Fruit fly (Drosophila melanogaster) whole organism, embryonic: ENCODE results near the gene Phyhd1.
A peak's percentile ranks its signal among the peaks of the same experiment; 100 is the strongest.

Source experiments
- C15 ChIP-seq: fragments of 200-800 bp; sonication (Bioruptor generic); IDR thresholded peaks from 3 replicates; pipeline ENCODE4 v1.3.6; 2022; ENCODE audit warnings: missing biosample characterization, missing genetic modification characterization
- CG10321 ChIP-seq: fragments of 200-800 bp; sonication (Bioruptor generic); IDR thresholded peaks from 2 replicates; pipeline ENCODE4 v1.3.6; 2022; ENCODE audit warnings: missing biosample characterization, missing genetic modification characterization
- CG10654 ChIP-seq: fragments of 200-800 bp; sonication (Bioruptor generic); optimal IDR thresholded peaks from 2 replicates; lab custom pipeline; 2016; ENCODE audit warnings: missing biosample characterization, missing genetic modification characterization
- CG11085 ChIP-seq: fragments of 200-800 bp; sonication (Bioruptor generic); IDR thresholded peaks from 2 replicates; pipeline ENCODE4 v1.3.6; 2022; ENCODE audit warnings: missing biosample characterization, missing genetic modification characterization
- CG11504 ChIP-seq: fragments of 200-800 bp; sonication (Bioruptor generic); optimal IDR thresholded peaks from 3 replicates; lab custom pipeline; 2019; ENCODE audit warnings: missing biosample characterization, mild to moderate bottlenecking, missing genetic modification characterization, moderate library complexity
- CG11723 ChIP-seq: fragments of 200-800 bp; sonication (Bioruptor generic); optimal IDR thresholded peaks from 2 replicates; lab custom pipeline; 2017; ENCODE audit warnings: missing biosample characterization, mild to moderate bottlenecking, missing genetic modification characterization
- CG12219 ChIP-seq: fragments of 200-800 bp; sonication (Bioruptor generic); optimal IDR thresholded peaks from 3 replicates; lab custom pipeline; 2018; ENCODE audit warnings: missing biosample characterization, mild to moderate bottlenecking, missing genetic modification characterization
- CG13123 ChIP-seq: fragments of 200-800 bp; sonication (Bioruptor generic); optimal IDR thresholded peaks from 2 replicates; lab custom pipeline; 2016; ENCODE audit warnings: missing biosample characterization, missing genetic modification characterization
- CG14667 ChIP-seq: fragments of 200-800 bp; sonication (Bioruptor generic); IDR thresholded peaks from 2 replicates; pipeline ENCODE4 v1.3.6; 2022; ENCODE audit warnings: missing biosample characterization, missing genetic modification characterization
- CG16863 ChIP-seq: fragments of 200-800 bp; sonication (Bioruptor generic); optimal IDR thresholded peaks from 3 replicates; lab custom pipeline; 2016; ENCODE audit warnings: missing biosample characterization, missing genetic modification characterization
- CG17568 ChIP-seq: fragments of 200-800 bp; sonication (Bioruptor generic); optimal IDR thresholded peaks from 2 replicates; lab custom pipeline; 2018; ENCODE audit warnings: missing biosample characterization, mild to moderate bottlenecking, missing genetic modification characterization, moderate library complexity
- CG17802 ChIP-seq: fragments of 200-800 bp; sonication (Bioruptor generic); optimal IDR thresholded peaks from 2 replicates; lab custom pipeline; 2018; ENCODE audit warnings: missing biosample characterization, mild to moderate bottlenecking, missing genetic modification characterization, moderate library complexity
- CG1832 ChIP-seq: fragments of 200-800 bp; sonication (Bioruptor generic); optimal IDR thresholded peaks from 2 replicates; lab custom pipeline; 2017; ENCODE audit warnings: missing biosample characterization, mild to moderate bottlenecking, missing genetic modification characterization, inconsistent platforms
- CG30403 ChIP-seq: fragments of 200-800 bp; sonication (Bioruptor generic); optimal IDR thresholded peaks from 3 replicates; lab custom pipeline; 2016; ENCODE audit warnings: missing biosample characterization, missing genetic modification characterization
- CG32532 ChIP-seq: fragments of 200-800 bp; sonication (Bioruptor generic); IDR thresholded peaks from 2 replicates; pipeline ENCODE4 v1.3.6; 2022; ENCODE audit warnings: missing biosample characterization, missing genetic modification characterization
- CG32767 ChIP-seq: fragments of 200-800 bp; sonication (Bioruptor generic); IDR thresholded peaks from 2 replicates; pipeline ENCODE4 v1.3.6; 2022; ENCODE audit warnings: missing biosample characterization, missing genetic modification characterization
- CG34422 ChIP-seq: fragments of 200-800 bp; sonication (Bioruptor generic); IDR thresholded peaks from 3 replicates; pipeline ENCODE4 v1.3.6; 2022; ENCODE audit warnings: missing biosample characterization, missing genetic modification characterization
- CG3838 ChIP-seq: fragments of 200-800 bp; sonication (Bioruptor generic); optimal IDR thresholded peaks from 3 replicates; lab custom pipeline; 2016; ENCODE audit warnings: missing biosample characterization, missing genetic modification characterization
- CG4360 ChIP-seq: fragments of 200-800 bp; sonication (Bioruptor generic); IDR thresholded peaks from 2 replicates; pipeline ENCODE4 v1.3.6; 2022; ENCODE audit warnings: missing biosample characterization, missing genetic modification characterization
- CG4707 ChIP-seq: fragments of 200-800 bp; sonication (Bioruptor generic); optimal IDR thresholded peaks from 2 replicates; lab custom pipeline; 2018; ENCODE audit warnings: missing biosample characterization, mild to moderate bottlenecking, missing genetic modification characterization, moderate library complexity
- CG7839 ChIP-seq: fragments of 200-800 bp; sonication (Bioruptor generic); optimal IDR thresholded peaks from 3 replicates; lab custom pipeline; 2018; ENCODE audit warnings: missing biosample characterization, mild to moderate bottlenecking, missing genetic modification characterization, moderate library complexity
- CG8359 ChIP-seq: fragments of 200-800 bp; sonication (Bioruptor generic); optimal IDR thresholded peaks from 2 replicates; lab custom pipeline; 2017; ENCODE audit warnings: missing biosample characterization, mild to moderate bottlenecking, missing genetic modification characterization, borderline replicate concordance
- Camta ChIP-seq: fragments of 200-800 bp; sonication (Bioruptor generic); optimal IDR thresholded peaks from 2 replicates; lab custom pipeline; 2016; ENCODE audit warnings: missing biosample characterization, missing genetic modification characterization
- Doc3 ChIP-seq: fragments of 200-800 bp; sonication (Bioruptor generic); IDR thresholded peaks from 3 replicates; pipeline ENCODE4 v1.3.6; 2022; ENCODE audit warnings: missing biosample characterization, missing genetic modification characterization; ENCODE audit not compliant: partially characterized antibody
- E2f2 ChIP-seq: fragments of 200-800 bp; sonication (Bioruptor generic); IDR thresholded peaks from 2 replicates; pipeline ENCODE4 v1.3.6; 2022; ENCODE audit warnings: missing biosample characterization, missing genetic modification characterization
- ERR ChIP-seq: fragments of 200-800 bp; sonication (Bioruptor generic); optimal IDR thresholded peaks from 2 replicates; lab custom pipeline; 2016; ENCODE audit warnings: missing biosample characterization, missing genetic modification characterization
- Elba2 ChIP-seq: fragments of 200-800 bp; sonication (Bioruptor generic); optimal IDR thresholded peaks from 3 replicates; lab custom pipeline; 2016; ENCODE audit warnings: missing biosample characterization, missing genetic modification characterization
- Gsc ChIP-seq: fragments of 200-800 bp; sonication (Bioruptor generic); IDR thresholded peaks from 2 replicates; pipeline ENCODE4 v1.3.6; 2022; ENCODE audit warnings: missing biosample characterization, missing genetic modification characterization
- HHEX ChIP-seq: fragments of 200-800 bp; sonication (Bioruptor generic); optimal IDR thresholded peaks from 3 replicates; lab custom pipeline; 2017; ENCODE audit warnings: missing biosample characterization, mild to moderate bottlenecking, missing genetic modification characterization, missing genetic modification reagents
- Optix ChIP-seq: fragments of 200-800 bp; sonication (Bioruptor generic); IDR thresholded peaks from 3 replicates; pipeline ENCODE4 v1.3.6; 2022; ENCODE audit warnings: missing biosample characterization, missing genetic modification characterization
- Sry-δ ChIP-seq: fragments of 200-800 bp; sonication (Bioruptor generic); optimal IDR thresholded peaks from 2 replicates; lab custom pipeline; 2016; ENCODE audit warnings: missing biosample characterization, missing genetic modification characterization
- br ChIP-seq: fragments of >200 bp; optimal IDR thresholded peaks from 2 replicates; lab custom pipeline; 2017
- cad ChIP-seq: fragments of >200 bp; optimal IDR thresholded peaks from 2 replicates; lab custom pipeline; 2017; ENCODE audit warnings: missing biosample characterization, missing genetic modification characterization
- chinmo ChIP-seq: fragments of 200-800 bp; sonication (Bioruptor generic); IDR thresholded peaks from 4 replicates; pipeline ENCODE4 v1.3.6; 2022; ENCODE audit warnings: missing biosample characterization, missing genetic modification characterization; ENCODE audit not compliant: partially characterized antibody
- crol ChIP-seq: fragments of 200-800 bp; sonication (Bioruptor generic); IDR thresholded peaks from 2 replicates; pipeline ENCODE4 v1.3.6; 2022; ENCODE audit warnings: missing biosample characterization, missing genetic modification characterization
- fd102C ChIP-seq: fragments of 200-800 bp; sonication (Bioruptor generic); optimal IDR thresholded peaks from 2 replicates; lab custom pipeline; 2018; ENCODE audit warnings: missing biosample characterization, mild to moderate bottlenecking, missing genetic modification characterization, moderate library complexity
- fru ChIP-seq: fragments of >200 bp; optimal IDR thresholded peaks from 2 replicates; lab custom pipeline; 2017
- h ChIP-seq: fragments of >200 bp; optimal IDR thresholded peaks from 2 replicates; lab custom pipeline; 2017
- insv ChIP-seq, 2 experiments: fragments of 200-800 bp; sonication (Bioruptor generic); optimal IDR thresholded peaks; 3 replicates each; lab custom pipeline; 2016 to 2018; ENCODE audit warnings: missing biosample characterization in 2 of 2, missing genetic modification characterization in 2 of 2
- inv ChIP-seq: fragments of 200-800 bp; sonication (Bioruptor generic); IDR thresholded peaks from 2 replicates; pipeline ENCODE4 v1.3.6; 2022; ENCODE audit warnings: missing biosample characterization, missing genetic modification characterization; ENCODE audit not compliant: partially characterized antibody
- onecut ChIP-seq: fragments of 200-800 bp; sonication (Bioruptor generic); IDR thresholded peaks from 2 replicates; pipeline ENCODE4 v1.3.6; 2022; ENCODE audit warnings: missing biosample characterization, missing genetic modification characterization
- peb ChIP-seq: fragments of 200-800 bp; sonication (Bioruptor generic); IDR thresholded peaks from 2 replicates; pipeline ENCODE4 v1.3.6; 2022; ENCODE audit warnings: missing biosample characterization, missing genetic modification characterization
- pfk ChIP-seq: fragments of 200-800 bp; sonication (Bioruptor generic); optimal IDR thresholded peaks from 2 replicates; lab custom pipeline; 2018; ENCODE audit warnings: missing biosample characterization, mild to moderate bottlenecking, missing genetic modification characterization, moderate library complexity
- pita ChIP-seq: fragments of 200-800 bp; sonication (Bioruptor generic); optimal IDR thresholded peaks from 2 replicates; lab custom pipeline; 2017; ENCODE audit warnings: missing biosample characterization, mild to moderate bottlenecking, missing genetic modification characterization
- pros ChIP-seq: fragments of 200-800 bp; sonication (Bioruptor generic); optimal IDR thresholded peaks from 3 replicates; lab custom pipeline; 2019; ENCODE audit warnings: missing biosample characterization, mild to moderate bottlenecking, missing genetic modification characterization, moderate library complexity
- pzg ChIP-seq: fragments of 200-800 bp; sonication (Bioruptor generic); optimal IDR thresholded peaks from 3 replicates; lab custom pipeline; 2018; ENCODE audit warnings: missing biosample characterization, mild to moderate bottlenecking, missing genetic modification characterization, moderate library complexity
- sc ChIP-seq, 3 experiments: fragments of >200 bp in 2 of 3; fragments of 200-800 bp in 1 of 3; sonication (Bioruptor generic) in 1 of 3; optimal IDR thresholded peaks; 2 replicates in 2 of 3; 3 replicates in 1 of 3; lab custom pipeline; 2017; ENCODE audit warnings: mild to moderate bottlenecking in 1 of 3, missing biosample characterization in 1 of 3, missing genetic modification characterization in 1 of 3, missing genetic modification reagents in 1 of 3
- sug ChIP-seq: fragments of 200-800 bp; optimal IDR thresholded peaks from 2 replicates; lab custom pipeline; 2019; ENCODE audit warnings: missing biosample characterization, mild to moderate bottlenecking, missing genetic modification characterization, moderate library complexity
- zen2 ChIP-seq: fragments of 200-800 bp; sonication (Bioruptor generic); IDR thresholded peaks from 3 replicates; pipeline ENCODE4 v1.3.6; 2022; ENCODE audit warnings: missing biosample characterization, missing genetic modification characterization; ENCODE audit not compliant: partially characterized antibody
- zfh1 ChIP-seq: fragments of 200-800 bp; sonication (Bioruptor generic); IDR thresholded peaks from 3 replicates; pipeline ENCODE4 v1.3.6; 2022; ENCODE audit warnings: missing biosample characterization, missing genetic modification characterization

Phyhd1 gene

dm6 chr3R:10648556-10649181 is 32.1 kb downstream of the Phyhd1 start (continued):
- TF ChIP-seq sc (optimal IDR thresholded peaks at IDR 0.05; lab: Kevin White, UChicago), result no peak
- no peak for TF ChIP-seq sc (GFP tag; optimal IDR thresholded peaks at IDR 0.05; lab: Kevin White, UChicago)
- TF ChIP-seq pros (GFP tag; lab: Kevin White, UChicago), result peak; percentile 50
- TF ChIP-seq CG11504, result peak; percentile 78
- peak; percentile 60; the same call in 2 of the 3 replicates for TF ChIP-seq zfh1 (GFP tag; lab: Robert Waterston, UW)
- TF ChIP-seq sug (tag; lab: Kevin White, UChicago), result no peak
- peak; percentile 25; the same call in 1 of the 2 replicates for TF ChIP-seq CG14667 (GFP tag; lab: Robert Waterston, UW)
- TF ChIP-seq Camta (GFP tag; lab: Kevin White, UChicago), result peak; percentile 36
- TF ChIP-seq HHEX (GFP tag; lab: Kevin White, UChicago), result peak; percentile 42
- peak; percentile 57 for TF ChIP-seq CG7839 (tag; lab: Kevin White, UChicago)
- peak; percentile 25 for TF ChIP-seq CG17802 (tag; lab: Kevin White, UChicago)
- no peak for TF ChIP-seq cad
- TF ChIP-seq crol (GFP tag; lab: Robert Waterston, UW), result no peak
- TF ChIP-seq CG1832 (GFP tag; lab: Kevin White, UChicago), result no peak
- TF ChIP-seq insv (GFP tag; optimal IDR thresholded peaks at IDR 0.05; lab: Kevin White, UChicago), result no peak
- TF ChIP-seq Doc3 (GFP tag; lab: Robert Waterston, UW), result no peak
- no peak for TF ChIP-seq C15 (GFP tag; lab: Robert Waterston, UW)
- peak; percentile 20 for TF ChIP-seq CG8359
- no peak for TF ChIP-seq Sry-δ (GFP tag; lab: Kevin White, UChicago)
- 0 out of 2 replicates have a peak, but pooled peaks have one; percentile 18 for TF ChIP-seq E2f2 (GFP tag; lab: Robert Waterston, UW)
- TF ChIP-seq pita (GFP tag; lab: Kevin White, UChicago), result no peak
- no peak for TF ChIP-seq pfk (GFP tag; lab: Kevin White, UChicago)
- no peak for TF ChIP-seq Elba2 (GFP tag; lab: Kevin White, UChicago)
- no peak for TF ChIP-seq CG32532 (GFP tag; lab: Robert Waterston, UW)
- no peak for TF ChIP-seq ERR (GFP tag; lab: Kevin White, UChicago)
- TF ChIP-seq CG11723 (GFP tag; lab: Kevin White, UChicago), result peak; percentile 12
- TF ChIP-seq br (lab: Kevin White, UChicago), result no peak
- TF ChIP-seq chinmo, result 0 out of 4 replicates have a peak, but pooled peaks have one; percentile 46
- TF ChIP-seq Gsc (GFP tag; lab: Robert Waterston, UW), result no peak
- peak; percentile 47 for TF ChIP-seq CG30403 (GFP tag; lab: Kevin White, UChicago)
- peak; percentile 43; the same call in 1 of the 2 replicates for TF ChIP-seq CG32767 (GFP tag; lab: Robert Waterston, UW)
- no peak for TF ChIP-seq CG3838 (GFP tag; lab: Kevin White, UChicago)
- no peak for TF ChIP-seq fru (lab: Kevin White, UChicago)
- no peak for TF ChIP-seq CG17568 (GFP tag; lab: Kevin White, UChicago)
- no peak for TF ChIP-seq inv (GFP tag; lab: Robert Waterston, UW)
- peak; percentile 22 for TF ChIP-seq CG13123 (GFP tag; lab: Kevin White, UChicago)
- peak; percentile 51 for TF ChIP-seq CG12219
- TF ChIP-seq onecut (GFP tag; lab: Robert Waterston, UW), result no peak
- no peak for TF ChIP-seq fd102C (GFP tag; lab: Kevin White, UChicago)
- TF ChIP-seq CG34422 (GFP tag; lab: Robert Waterston, UW), result peak; percentile 69; the same call in 1 of the 3 replicates
- no peak for TF ChIP-seq CG4360 (GFP tag; lab: Robert Waterston, UW)
- TF ChIP-seq h (lab: Kevin White, UChicago), result no peak
- TF ChIP-seq pzg (GFP tag; lab: Kevin White, UChicago), result no peak
- TF ChIP-seq CG10321 (GFP tag; lab: Robert Waterston, UW), result peak; percentile 38; the same call in 1 of the 2 replicates
- no peak for TF ChIP-seq CG11085 (GFP tag; lab: Robert Waterston, UW)
- TF ChIP-seq peb (GFP tag; lab: Robert Waterston, UW), result 0 out of 2 replicates have a peak, but pooled peaks have one; percentile 31
- peak; percentile 48 for TF ChIP-seq CG16863 (GFP tag; lab: Kevin White, UChicago)
- TF ChIP-seq CG4707 (GFP tag; lab: Kevin White, UChicago), result no peak
- TF ChIP-seq Optix, result peak; percentile 60
- no peak for TF ChIP-seq zen2 (GFP tag; lab: Robert Waterston, UW)
- peak; percentile 18 for TF ChIP-seq CG10654 (GFP tag; lab: Kevin White, UChicago)
